Worm (Caenorhabditis elegans) whole organism, L2 larva: ENCODE measurements around the gene ubc-23.

ENCODE experiments used
- F13H6.1 ChIP-seq: sonication (generic microtip); optimal IDR thresholded peaks from 2 replicates; lab custom pipeline; 2016; ENCODE audit warnings: missing genetic modification characterization, missing compliant biosample characterization
- ZK546.5 ChIP-seq: sonication (generic microtip); optimal IDR thresholded peaks from 2 replicates; lab custom pipeline; 2017; ENCODE audit warnings: missing biosample characterization, missing genetic modification characterization
- blmp-1 ChIP-seq: sonication (generic microtip); optimal IDR thresholded peaks from 2 replicates; lab custom pipeline; 2017; ENCODE audit warnings: missing genetic modification characterization, mild to moderate bottlenecking, missing compliant biosample characterization, antibody characterized with exemption, moderate library complexity; ENCODE audit not compliant: insufficient read depth
- crh-2 ChIP-seq: sonication (generic microtip); optimal IDR thresholded peaks from 2 replicates; lab custom pipeline; 2017; ENCODE audit warnings: missing biosample characterization, missing genetic modification characterization
- dmd-4 ChIP-seq: sonication (generic microtip); optimal IDR thresholded peaks from 2 replicates; lab custom pipeline; 2017; ENCODE audit warnings: missing biosample characterization, missing genetic modification characterization
- egl-27 ChIP-seq: sonication (generic microtip); optimal IDR thresholded peaks from 3 replicates; lab custom pipeline; 2017; ENCODE audit warnings: missing biosample characterization, missing genetic modification reagents, missing genetic modification characterization
- elt-3 ChIP-seq: sonication (generic microtip); optimal IDR thresholded peaks from 2 replicates; lab custom pipeline; 2017; ENCODE audit warnings: missing biosample characterization, missing genetic modification characterization
- fos-1 ChIP-seq: fragments of 150-350 bp; optimal IDR thresholded peaks from 2 replicates; lab custom pipeline; 2014; ENCODE audit warnings: missing biosample characterization, missing genetic modification characterization
- lin-11 ChIP-seq: fragments of 150-350 bp; sonication (generic microtip); optimal IDR thresholded peaks from 2 replicates; lab custom pipeline; 2014; ENCODE audit warnings: missing biosample characterization, missing genetic modification characterization, inconsistent platforms, mixed read lengths
- lsy-2 ChIP-seq, 2 experiments: fragments of 150-350 bp in 1 of 2; sonication (generic microtip) in 1 of 2; optimal IDR thresholded peaks; 2 replicates each; lab custom pipeline; 2014 to 2017; ENCODE audit warnings: missing biosample characterization in 2 of 2, missing genetic modification characterization in 2 of 2
- mbf-1 ChIP-seq: sonication (generic microtip); optimal IDR thresholded peaks from 2 replicates; lab custom pipeline; 2017; ENCODE audit warnings: missing biosample characterization, missing genetic modification characterization
- nhr-11 ChIP-seq: fragments of 150-350 bp; optimal IDR thresholded peaks from 2 replicates; lab custom pipeline; 2014; ENCODE audit warnings: missing biosample characterization, missing genetic modification characterization
- nhr-21 ChIP-seq: fragments of 150-350 bp; optimal IDR thresholded peaks from 2 replicates; lab custom pipeline; 2014; ENCODE audit warnings: missing biosample characterization, missing genetic modification characterization
- nhr-23 ChIP-seq: fragments of 150-350 bp; optimal IDR thresholded peaks from 2 replicates; lab custom pipeline; 2014; ENCODE audit warnings: missing biosample characterization, missing genetic modification reagents, missing genetic modification characterization
- nhr-237 ChIP-seq: fragments of 150-350 bp; optimal IDR thresholded peaks from 2 replicates; lab custom pipeline; 2014; ENCODE audit warnings: missing biosample characterization, missing genetic modification characterization
- nhr-77 ChIP-seq: fragments of 150-350 bp; optimal IDR thresholded peaks from 2 replicates; lab custom pipeline; 2014; ENCODE audit warnings: missing biosample characterization, missing genetic modification characterization
- sma-9 ChIP-seq, 2 experiments: fragments of 150-350 bp in 1 of 2; sonication (generic microtip) in 1 of 2; optimal IDR thresholded peaks; 2 replicates each; lab custom pipeline; 2014 to 2016; ENCODE audit warnings: missing genetic modification characterization in 2 of 2, mild to moderate bottlenecking in 1 of 2, missing biosample characterization in 1 of 2, missing compliant biosample characterization in 1 of 2, missing genetic modification reagents in 1 of 2, moderate library complexity in 1 of 2
- snpc-4 ChIP-seq: fragments of 150-350 bp; optimal IDR thresholded peaks from 2 replicates; lab custom pipeline; 2014; ENCODE audit warnings: missing biosample characterization, missing genetic modification characterization
- unc-39 ChIP-seq: fragments of 150-350 bp; optimal IDR thresholded peaks from 2 replicates; lab custom pipeline; 2014; ENCODE audit warnings: missing biosample characterization, missing genetic modification characterization
- unc-55 ChIP-seq: fragments of 150-350 bp; sonication (generic microtip); optimal IDR thresholded peaks from 3 replicates; lab custom pipeline; 2014; ENCODE audit warnings: missing biosample characterization, missing genetic modification reagents, missing genetic modification characterization
- zag-1 ChIP-seq: fragments of 150-350 bp; optimal IDR thresholded peaks from 2 replicates; lab custom pipeline; 2014; ENCODE audit warnings: missing biosample characterization, missing genetic modification characterization

Gene ubc-23

DNA sequence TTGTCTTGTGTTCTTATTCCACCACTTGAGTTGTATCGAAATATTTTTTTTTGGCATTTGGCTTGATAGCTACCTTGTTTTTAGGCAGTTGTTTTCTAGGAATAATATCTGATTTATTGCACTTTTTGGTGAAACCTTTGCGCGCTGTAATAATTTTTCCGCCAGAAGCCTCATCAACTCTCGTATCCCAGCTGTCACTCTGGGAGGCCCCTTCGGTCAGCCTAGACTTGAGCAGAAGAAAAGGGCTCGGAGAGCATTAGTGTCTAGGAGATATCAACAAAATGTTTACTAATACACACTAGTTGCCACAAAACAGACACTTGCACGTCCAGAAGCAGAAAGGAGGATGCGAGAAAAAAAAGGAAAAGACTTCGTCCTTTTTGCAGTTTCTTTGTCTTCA lies 44.7 kb downstream of the ubc-23 start:
- no peak for TF ChIP-seq lin-11 (tag; lab: Kevin White, UChicago)
- TF ChIP-seq unc-55 (GFP tag; lab: Kevin White, UChicago), result peak; percentile 26
- TF ChIP-seq nhr-11, result no peak
- no peak for TF ChIP-seq nhr-237 (tag; lab: Kevin White, UChicago)
- TF ChIP-seq ZK546.5 (tag; lab: Kevin White, UChicago), result no peak
- no peak for TF ChIP-seq dmd-4 (tag; lab: Kevin White, UChicago)

- TF ChIP-seq zag-1 (tag; lab: Kevin White, UChicago) (no peak), nhr-21 (tag; lab: Kevin White, UChicago) (no peak), snpc-4 (no peak), ZK546.5 (tag; lab: Kevin White, UChicago) (no peak), lsy-2 (tag; optimal IDR thresholded peaks at IDR 0.05; lab: Kevin White, UChicago) (no peak), mbf-1 (tag; lab: Kevin White, UChicago) (no peak), elt-3 (tag; lab: Kevin White, UChicago) (no peak), egl-27 (tag; lab: Kevin White, UChicago) (no peak), unc-55 (GFP tag; lab: Kevin White, UChicago) (no peak)
Measured at ce11 chrX:8890251-8890755, 46.2 kb downstream of the ubc-23 start.

ce11 chrX:8891393-8891953 lies 47.4 kb downstream of the ubc-23 start:
- TF ChIP-seq sma-9 (GFP tag; optimal IDR thresholded peaks at IDR 0.05; lab: Kevin White, UChicago) (no peak), sma-9 (tag; optimal IDR thresholded peaks at IDR 0.05; lab: Kevin White, UChicago) (no peak), unc-39 (tag; lab: Kevin White, UChicago) (no peak), nhr-77 (no peak), crh-2 (tag; lab: Kevin White, UChicago) (no peak), F13H6.1 (tag; lab: Kevin White, UChicago) (no peak), blmp-1 (peak; percentile 29), nhr-23 (tag; lab: Kevin White, UChicago) (no peak), fos-1 (tag; lab: Kevin White, UChicago) (peak; percentile 13), mbf-1 (tag; lab: Kevin White, UChicago) (no peak)

ce11 chrX:8892808-8893207 lies 48.7 kb downstream of the ubc-23 start, which contains the start of gene C13E3.1:
Gene C13E3.1 (plus strand): TSS chrX:8893108.
- TF ChIP-seq nhr-237 (tag; lab: Kevin White, UChicago), result no peak
- TF ChIP-seq lsy-2 (tag; optimal IDR thresholded peaks at IDR 0.05; lab: Kevin White, UChicago), result no peak
